Fruit fly (Drosophila melanogaster) whole organism, wandering third instar larva: ENCODE results near the gene CG14186.

ENCODE experiments used
- Abd-B ChIP-seq: fragments of >200 bp; optimal IDR thresholded peaks from 2 replicates; lab custom pipeline; 2017; ENCODE audit warnings: missing biosample characterization, missing genetic modification characterization
- HLH106 ChIP-seq: fragments of 200-800 bp; optimal IDR thresholded peaks from 3 replicates; lab custom pipeline; 2019; ENCODE audit warnings: missing biosample characterization, mild to moderate bottlenecking, missing genetic modification characterization, moderate library complexity
- dsf ChIP-seq: sonication (Bioruptor generic); optimal IDR thresholded peaks from 2 replicates; lab custom pipeline; 2016; ENCODE audit warnings: missing biosample characterization, missing genetic modification characterization, borderline replicate concordance
- foxo ChIP-seq, 2 experiments: fragments of 200-800 bp; sonication (Bioruptor generic); optimal IDR thresholded peaks; 2 replicates in 1 of 2; 3 replicates in 1 of 2; lab custom pipeline; 2016 to 2017; ENCODE audit warnings: missing biosample characterization in 2 of 2, missing genetic modification characterization in 2 of 2
- h ChIP-seq: fragments of 200-800 bp; sonication (Bioruptor generic); optimal IDR thresholded peaks from 3 replicates; lab custom pipeline; 2016; ENCODE audit warnings: missing biosample characterization, mild to moderate bottlenecking, missing genetic modification characterization
- lola ChIP-seq: fragments of >200 bp; optimal IDR thresholded peaks from 2 replicates; lab custom pipeline; 2017; ENCODE audit warnings: missing biosample characterization, missing genetic modification characterization
- sage ChIP-seq: fragments of 200-800 bp; sonication (Bioruptor generic); optimal IDR thresholded peaks from 2 replicates; lab custom pipeline; 2016; ENCODE audit warnings: missing biosample characterization, mild to moderate bottlenecking, missing genetic modification characterization
- usp ChIP-seq: fragments of >200 bp; optimal IDR thresholded peaks from 2 replicates; lab custom pipeline; 2017; ENCODE audit warnings: missing biosample characterization, missing genetic modification characterization

- TF ChIP-seq Abd-B (no peak), HLH106 (no peak), foxo (GFP tag; optimal IDR thresholded peaks at IDR 0.05; lab: Kevin White, UChicago) (no peak), dsf (GFP tag; lab: Kevin White, UChicago) (no peak), sage (GFP tag; lab: Kevin White, UChicago) (no peak), usp (GFP tag; lab: Kevin White, UChicago) (no peak), lola (GFP tag; lab: Kevin White, UChicago) (no peak), h (GFP tag; lab: Kevin White, UChicago) (no peak)
Observed at dm6 chr3L:20103777-20104542, at the start of gene CG14186.
